Fruit fly (Drosophila melanogaster) whole organism, embryonic: ENCODE measurements around the gene Not10.

Source experiments
- ATbp ChIP-seq: fragments of 200-800 bp; sonication (Bioruptor generic); optimal IDR thresholded peaks from 2 replicates; lab custom pipeline; 2017; ENCODE audit warnings: missing biosample characterization, mild to moderate bottlenecking, missing genetic modification characterization, missing genetic modification reagents
- CG10565 ChIP-seq: fragments of 200-800 bp; sonication (Bioruptor generic); optimal IDR thresholded peaks from 3 replicates; lab custom pipeline; 2016; ENCODE audit warnings: missing biosample characterization, mild to moderate bottlenecking, missing genetic modification characterization
- CG11504 ChIP-seq: fragments of 200-800 bp; sonication (Bioruptor generic); optimal IDR thresholded peaks from 3 replicates; lab custom pipeline; 2019; ENCODE audit warnings: missing biosample characterization, mild to moderate bottlenecking, missing genetic modification characterization, moderate library complexity
- CG17328 ChIP-seq: fragments of 200-800 bp; sonication (Bioruptor generic); IDR thresholded peaks from 2 replicates; pipeline ENCODE4 v1.3.6; 2022; ENCODE audit warnings: missing biosample characterization, missing genetic modification characterization
- CG17361 ChIP-seq: fragments of 200-800 bp; sonication (Bioruptor generic); IDR thresholded peaks from 3 replicates; pipeline ENCODE4 v1.3.6; 2022; ENCODE audit warnings: missing biosample characterization, missing genetic modification characterization
- CG2678 ChIP-seq: fragments of 200-800 bp; sonication (Bioruptor generic); optimal IDR thresholded peaks from 3 replicates; lab custom pipeline; 2019; ENCODE audit warnings: missing biosample characterization, mild to moderate bottlenecking, missing genetic modification characterization, moderate library complexity
- CG31388 ChIP-seq: fragments of 200-800 bp; sonication (Bioruptor generic); optimal IDR thresholded peaks from 2 replicates; lab custom pipeline; 2016; ENCODE audit warnings: missing biosample characterization, missing genetic modification characterization
- CG3281 ChIP-seq: fragments of 200-800 bp; sonication (Bioruptor generic); optimal IDR thresholded peaks from 3 replicates; lab custom pipeline; 2017; ENCODE audit warnings: missing biosample characterization, mild to moderate bottlenecking, missing genetic modification characterization
- CG34422 ChIP-seq: fragments of 200-800 bp; sonication (Bioruptor generic); IDR thresholded peaks from 3 replicates; pipeline ENCODE4 v1.3.6; 2022; ENCODE audit warnings: missing biosample characterization, missing genetic modification characterization
- CG4282 ChIP-seq: fragments of 200-800 bp; sonication (Bioruptor generic); optimal IDR thresholded peaks from 2 replicates; lab custom pipeline; 2016; ENCODE audit warnings: missing biosample characterization, missing genetic modification characterization
- CG5245 ChIP-seq: fragments of 200-800 bp; sonication (Bioruptor generic); optimal IDR thresholded peaks from 3 replicates; lab custom pipeline; 2016; ENCODE audit warnings: missing biosample characterization, missing genetic modification characterization
- CG6654 ChIP-seq: fragments of 200-800 bp; sonication (Bioruptor generic); optimal IDR thresholded peaks from 2 replicates; lab custom pipeline; 2017; ENCODE audit warnings: missing biosample characterization, mild to moderate bottlenecking, missing genetic modification characterization
- CG7839 ChIP-seq: fragments of 200-800 bp; sonication (Bioruptor generic); optimal IDR thresholded peaks from 3 replicates; lab custom pipeline; 2018; ENCODE audit warnings: missing biosample characterization, mild to moderate bottlenecking, missing genetic modification characterization, moderate library complexity
- CoRest ChIP-seq: fragments of 200-800 bp; sonication (Bioruptor generic); optimal IDR thresholded peaks from 3 replicates; lab custom pipeline; 2018; ENCODE audit warnings: missing biosample characterization, mild to moderate bottlenecking, missing genetic modification characterization, moderate library complexity
- Dek ChIP-seq: fragments of 200-800 bp; sonication (Bioruptor generic); optimal IDR thresholded peaks from 3 replicates; lab custom pipeline; 2019; ENCODE audit warnings: missing biosample characterization, mild to moderate bottlenecking, missing genetic modification characterization, moderate library complexity
- Doc2 ChIP-seq: fragments of 200-800 bp; sonication (Bioruptor generic); IDR thresholded peaks from 2 replicates; pipeline ENCODE4 v1.3.6; 2022; ENCODE audit warnings: missing biosample characterization, missing genetic modification characterization
- Doc3 ChIP-seq: fragments of 200-800 bp; sonication (Bioruptor generic); IDR thresholded peaks from 3 replicates; pipeline ENCODE4 v1.3.6; 2022; ENCODE audit warnings: missing biosample characterization, missing genetic modification characterization; ENCODE audit not compliant: partially characterized antibody
- E2f1 ChIP-seq: fragments of 200-800 bp; sonication (Bioruptor generic); IDR thresholded peaks from 2 replicates; pipeline ENCODE4 v1.3.6; 2022; ENCODE audit warnings: missing biosample characterization, missing genetic modification characterization
- Ets65A ChIP-seq: fragments of 200-800 bp; sonication (Bioruptor generic); peaks from one replicate; lab custom pipeline; 2016; ENCODE audit warnings: missing biosample characterization, missing genetic modification characterization
- Hmr ChIP-seq: fragments of 200-800 bp; sonication (Bioruptor generic); optimal IDR thresholded peaks from 3 replicates; lab custom pipeline; 2017; ENCODE audit warnings: mild to moderate bottlenecking, missing biosample characterization, missing genetic modification reagents, missing genetic modification characterization
- Hr78 ChIP-seq, 2 experiments: fragments of 200-800 bp in 1 of 2; fragments of >200 bp in 1 of 2; sonication (Bioruptor generic) in 1 of 2; optimal IDR thresholded peaks; 2 replicates each; lab custom pipeline; 2017 to 2019; ENCODE audit warnings: missing biosample characterization in 2 of 2, missing genetic modification characterization in 2 of 2, mild to moderate bottlenecking in 1 of 2, moderate library complexity in 1 of 2
- Med ChIP-seq: fragments of 200-800 bp; sonication (Bioruptor generic); peaks from one replicate; lab custom pipeline; 2016; ENCODE audit warnings: missing biosample characterization, missing genetic modification characterization, mild to moderate bottlenecking, inconsistent platforms, moderate library complexity
- Oli ChIP-seq: fragments of 200-800 bp; sonication (Bioruptor generic); optimal IDR thresholded peaks from 2 replicates; lab custom pipeline; 2018; ENCODE audit warnings: missing biosample characterization, mild to moderate bottlenecking, missing genetic modification characterization, moderate library complexity
- Opbp ChIP-seq: fragments of 200-800 bp; sonication (Bioruptor generic); IDR thresholded peaks from 3 replicates; pipeline ENCODE4 v1.3.6; 2022; ENCODE audit warnings: missing biosample characterization, missing genetic modification characterization; ENCODE audit not compliant: partially characterized antibody
- Optix ChIP-seq: fragments of 200-800 bp; sonication (Bioruptor generic); IDR thresholded peaks from 3 replicates; pipeline ENCODE4 v1.3.6; 2022; ENCODE audit warnings: missing biosample characterization, missing genetic modification characterization
- Ssrp ChIP-seq: fragments of 200-800 bp; sonication (Bioruptor generic); optimal IDR thresholded peaks from 2 replicates; lab custom pipeline; 2018; ENCODE audit warnings: missing biosample characterization, mild to moderate bottlenecking, missing genetic modification characterization, moderate library complexity
- Xbp1 ChIP-seq: fragments of 200-800 bp; sonication (Bioruptor generic); optimal IDR thresholded peaks from 3 replicates; lab custom pipeline; 2016; ENCODE audit warnings: missing biosample characterization, mild to moderate bottlenecking, missing genetic modification characterization
- ap ChIP-seq: fragments of 200-800 bp; sonication (Bioruptor generic); IDR thresholded peaks from 2 replicates; pipeline ENCODE4 v1.3.6; 2022; ENCODE audit warnings: missing biosample characterization, missing genetic modification characterization
- ase ChIP-seq: fragments of 200-800 bp; sonication (Bioruptor generic); IDR thresholded peaks from 3 replicates; pipeline ENCODE4 v1.3.6; 2022; ENCODE audit warnings: missing biosample characterization, missing genetic modification characterization
- ci ChIP-seq: fragments of 200-800 bp; sonication (Bioruptor generic); IDR thresholded peaks from 3 replicates; pipeline ENCODE4 v1.3.6; 2022; ENCODE audit warnings: missing biosample characterization, missing genetic modification characterization
- cwo ChIP-seq: fragments of 200-800 bp; sonication (Bioruptor generic); optimal IDR thresholded peaks from 3 replicates; lab custom pipeline; 2017; ENCODE audit warnings: missing biosample characterization, missing genetic modification characterization, mild to moderate bottlenecking, moderate library complexity, missing genetic modification reagents
- ems ChIP-seq: fragments of 200-800 bp; sonication (Bioruptor generic); optimal IDR thresholded peaks from 3 replicates; lab custom pipeline; 2016; ENCODE audit warnings: missing biosample characterization, missing genetic modification characterization
- esg ChIP-seq: fragments of 200-800 bp; sonication (Bioruptor generic); conservative IDR thresholded peaks from 2 replicates; pipeline ENCODE4 v1.3.6; 2022; ENCODE audit warnings: missing biosample characterization, missing genetic modification characterization
- gem ChIP-seq: fragments of 200-800 bp; sonication (Bioruptor generic); optimal IDR thresholded peaks from 2 replicates; lab custom pipeline; 2019; ENCODE audit warnings: missing biosample characterization, mild to moderate bottlenecking, missing genetic modification characterization, moderate library complexity
- gro ChIP-seq: fragments of 200-800 bp; sonication (Bioruptor generic); optimal IDR thresholded peaks from 2 replicates; lab custom pipeline; 2016; ENCODE audit warnings: missing biosample characterization, missing genetic modification characterization
- kah ChIP-seq: fragments of 200-800 bp; sonication (Bioruptor generic); optimal IDR thresholded peaks from 2 replicates; lab custom pipeline; 2018; ENCODE audit warnings: missing biosample characterization, mild to moderate bottlenecking, missing genetic modification characterization
- p53 ChIP-seq: fragments of 200-800 bp; sonication (Bioruptor generic); optimal IDR thresholded peaks from 2 replicates; lab custom pipeline; 2016; ENCODE audit warnings: missing biosample characterization, missing genetic modification characterization
- phol ChIP-seq: fragments of 200-800 bp; sonication (Bioruptor generic); optimal IDR thresholded peaks from 3 replicates; lab custom pipeline; 2018; ENCODE audit warnings: missing biosample characterization, mild to moderate bottlenecking, missing genetic modification characterization, moderate library complexity
- prd ChIP-seq, 3 experiments: fragments of >200 bp in 2 of 3; fragments of 200-800 bp in 1 of 3; sonication (Bioruptor generic) in 1 of 3; optimal IDR thresholded peaks in 2 of 3; IDR thresholded peaks in 1 of 3; 2 replicates in 2 of 3; 3 replicates in 1 of 3; pipeline versions ENCODE4 v1.3.6 to Lab custom; 2017 to 2022; ENCODE audit warnings: missing biosample characterization in 1 of 3, missing genetic modification characterization in 1 of 3
- repo ChIP-seq: fragments of 200-800 bp; sonication (Bioruptor generic); optimal IDR thresholded peaks from 2 replicates; lab custom pipeline; 2016; ENCODE audit warnings: missing biosample characterization, missing genetic modification characterization
- sens ChIP-seq: fragments of 200-800 bp; sonication (Bioruptor generic); peaks from one replicate; lab custom pipeline; 2016; ENCODE audit warnings: missing biosample characterization, missing genetic modification characterization
- tna ChIP-seq: fragments of 200-800 bp; sonication (Bioruptor generic); IDR thresholded peaks from 2 replicates; pipeline ENCODE4 v1.3.6; 2022; ENCODE audit warnings: missing biosample characterization, missing genetic modification characterization; ENCODE audit not compliant: partially characterized antibody
- vnd ChIP-seq: fragments of 200-800 bp; sonication (Bioruptor generic); IDR thresholded peaks from 3 replicates; pipeline ENCODE4 v1.3.6; 2022; ENCODE audit warnings: missing biosample characterization, missing genetic modification characterization; ENCODE audit not compliant: partially characterized antibody
- vvl ChIP-seq: fragments of 200-800 bp; sonication (Bioruptor generic); IDR thresholded peaks from 2 replicates; pipeline ENCODE4 v1.3.6; 2022; ENCODE audit warnings: missing biosample characterization, missing genetic modification characterization
- wdn ChIP-seq: fragments of 200-800 bp; sonication (Bioruptor generic); IDR thresholded peaks from 2 replicates; pipeline ENCODE4 v1.3.6; 2022; ENCODE audit warnings: missing biosample characterization, missing genetic modification characterization

Not10 gene

dm6 chr3R:12642051-12642532 lies 11.6 kb downstream of the Not10 start, which contains the start of gene CG6753:
Gene CG6753 (minus strand): TSS chr3R:12642482.
- no peak for TF ChIP-seq phol (tag; lab: Kevin White, UChicago)
- TF ChIP-seq vnd (GFP tag; lab: Robert Waterston, UW): 0 out of 3 replicates have a peak, but pooled peaks have one; percentile 16
- TF ChIP-seq Doc3: no peak

dm6 chr3R:12644621-12645310 lies 14.3 kb downstream of the Not10 start:
- TF ChIP-seq CG2678 (tag; lab: Kevin White, UChicago) (peak; percentile 29), CG34422 (no peak), p53 (GFP tag; lab: Kevin White, UChicago) (no peak), Xbp1 (GFP tag; lab: Kevin White, UChicago) (peak; percentile 20), Optix (0 out of 3 replicates have a peak, but pooled peaks have one; percentile 26), vvl (GFP tag; lab: Robert Waterston, UW) (peak; percentile 82; the same call in 1 of the 2 replicates), CG3281 (GFP tag; lab: Kevin White, UChicago) (no peak), CG6654 (GFP tag; lab: Kevin White, UChicago) (no peak), CG11504 (peak; percentile 46), tna (no peak), Med (GFP tag; lab: Kevin White, UChicago) (peak; percentile 65), Hr78 (GFP tag; optimal IDR thresholded peaks at IDR 0.05; lab: Kevin White, UChicago) (peak in 1 of 2 experiments; percentile 80), E2f1 (GFP tag; lab: Robert Waterston, UW) (no peak), esg (0 out of 2 replicates have a peak, but pooled peaks have one; percentile 12), CG17361 (GFP tag; lab: Robert Waterston, UW) (0 out of 3 replicates have a peak, but pooled peaks have one; percentile 16), ap (GFP tag; lab: Robert Waterston, UW) (0 out of 2 replicates have a peak, but pooled peaks have one; percentile 7), cwo (GFP tag; lab: Kevin White, UChicago) (peak; percentile 6), Ssrp (tag; lab: Kevin White, UChicago) (peak; percentile 4), gem (tag; lab: Kevin White, UChicago) (peak; percentile 44), repo (GFP tag; lab: Kevin White, UChicago) (no peak), CG10565 (GFP tag; lab: Kevin White, UChicago) (no peak), CG7839 (tag; lab: Kevin White, UChicago) (peak; percentile 25), kah (GFP tag; lab: Kevin White, UChicago) (no peak), ci (GFP tag; lab: Robert Waterston, UW) (0 out of 3 replicates have a peak, but pooled peaks have one; percentile 51), ase (GFP tag; lab: Robert Waterston, UW) (0 out of 3 replicates have a peak, but pooled peaks have one; percentile 7), sens (GFP tag; lab: Kevin White, UChicago) (peak; percentile 79), CG4282 (GFP tag; lab: Kevin White, UChicago) (no peak), prd (optimal IDR thresholded peaks at IDR 0.05; lab: Kevin White, UChicago) (no peak), prd (GFP tag; IDR thresholded peaks at IDR 0.05; lab: Robert Waterston, UW) (peak; percentile 6; the same call in 1 of the 3 replicates), ems (GFP tag; lab: Kevin White, UChicago) (no peak), CG5245 (GFP tag; lab: Kevin White, UChicago) (no peak), ATbp (GFP tag; lab: Kevin White, UChicago) (peak; percentile 43), CG17328 (0 out of 2 replicates have a peak, but pooled peaks have one; percentile 19), Dek (tag; lab: Kevin White, UChicago) (no peak), CoRest (peak; percentile 18), wdn (GFP tag; lab: Robert Waterston, UW) (no peak), phol (tag; lab: Kevin White, UChicago) (peak; percentile 6), Ets65A (GFP tag; lab: Kevin White, UChicago) (no peak), Oli (tag; lab: Kevin White, UChicago) (peak; percentile 47), Doc2 (GFP tag; lab: Robert Waterston, UW) (no peak), CG31388 (GFP tag; lab: Kevin White, UChicago) (no peak), Opbp (GFP tag; lab: Robert Waterston, UW) (no peak), gro (GFP tag; lab: Kevin White, UChicago) (no peak), Hmr (GFP tag; lab: Kevin White, UChicago) (no peak)
